Worm (Caenorhabditis elegans) whole organism, early embryonic: ENCODE results near the gene btb-6.

ENCODE experiments used
- B0310.2 ChIP-seq: sonication (generic microtip); optimal IDR thresholded peaks from 2 replicates; lab custom pipeline; 2016; ENCODE audit warnings: mild to moderate bottlenecking, missing genetic modification characterization, missing compliant biosample characterization
- F13C5.2 ChIP-seq: sonication (generic microtip); optimal IDR thresholded peaks from 2 replicates; lab custom pipeline; 2017; ENCODE audit warnings: mild to moderate bottlenecking, missing genetic modification characterization, inconsistent platforms, missing compliant biosample characterization
- aly-1 ChIP-seq: sonication (generic microtip); optimal IDR thresholded peaks from 2 replicates; lab custom pipeline; 2016; ENCODE audit warnings: missing genetic modification characterization, missing compliant biosample characterization
- ama-1 ChIP-seq: fragments of 150-350 bp; optimal IDR thresholded peaks from 2 replicates; lab custom pipeline; 2014
- ceh-13 ChIP-seq: fragments of 200-800 bp; sonication (Bioruptor generic); optimal IDR thresholded peaks from 2 replicates; lab custom pipeline; 2018; ENCODE audit warnings: mild to moderate bottlenecking, missing genetic modification characterization, missing compliant biosample characterization
- ceh-36 ChIP-seq: sonication (generic microtip); optimal IDR thresholded peaks from 2 replicates; lab custom pipeline; 2016; ENCODE audit warnings: missing genetic modification characterization, inconsistent platforms, missing compliant biosample characterization
- ets-7 ChIP-seq: sonication (generic microtip); optimal IDR thresholded peaks from 2 replicates; lab custom pipeline; 2016; ENCODE audit warnings: missing genotype, missing genetic modification characterization, missing compliant biosample characterization
- flt-1 ChIP-seq: fragments of 200-800 bp; sonication (Bioruptor generic); IDR thresholded peaks from 2 replicates; pipeline ENCODE4 v1.3.6; 2022; ENCODE audit warnings: missing genetic modification characterization, missing compliant biosample characterization
- hmbx-1 ChIP-seq: sonication (generic microtip); optimal IDR thresholded peaks from 2 replicates; lab custom pipeline; 2016; ENCODE audit warnings: mild to moderate bottlenecking, missing genetic modification characterization, missing compliant biosample characterization
- hmg-4 ChIP-seq: fragments of 200-800 bp; sonication (Bioruptor generic); optimal IDR thresholded peaks from 2 replicates; lab custom pipeline; 2018; ENCODE audit warnings: mild to moderate bottlenecking, missing genetic modification characterization, missing compliant biosample characterization
- hnd-1 ChIP-seq: sonication (generic microtip); optimal IDR thresholded peaks from 2 replicates; lab custom pipeline; 2016; ENCODE audit warnings: missing genetic modification characterization, missing compliant biosample characterization
- pes-1 ChIP-seq: fragments of 200-800 bp; sonication (Bioruptor generic); IDR thresholded peaks from 2 replicates; pipeline ENCODE4 v1.3.6; 2022; ENCODE audit warnings: missing genetic modification reagents, missing genetic modification characterization, missing compliant biosample characterization
- scrt-1 ChIP-seq: fragments of 200-800 bp; sonication (Bioruptor generic); IDR thresholded peaks from 2 replicates; pipeline ENCODE4 v1.3.6; 2022; ENCODE audit warnings: missing genetic modification characterization, missing compliant biosample characterization
- sea-1 ChIP-seq: fragments of 200-800 bp; sonication (Bioruptor generic); conservative IDR thresholded peaks from 2 replicates; pipeline ENCODE4 v1.3.6; 2022; ENCODE audit warnings: missing genetic modification characterization, missing compliant biosample characterization
- tbx-11 ChIP-seq: fragments of 200-800 bp; sonication (Bioruptor generic); IDR thresholded peaks from 2 replicates; pipeline ENCODE4 v1.3.6; 2022; ENCODE audit warnings: missing genetic modification characterization, missing compliant biosample characterization
- tbx-37 ChIP-seq: fragments of 200-800 bp; sonication (Bioruptor generic); conservative IDR thresholded peaks from 2 replicates; pipeline ENCODE4 v1.3.6; 2022; ENCODE audit warnings: missing genetic modification reagents, missing genetic modification characterization, missing compliant biosample characterization
- tra-4 ChIP-seq: sonication (generic microtip); optimal IDR thresholded peaks from 2 replicates; lab custom pipeline; 2017; ENCODE audit warnings: missing genetic modification characterization, missing compliant biosample characterization

The btb-6 gene

ce11 chrII:1706385-1706784 lies 8.7 kb upstream of the btb-6 start, which contains the start of gene sdz-18:
Gene sdz-18, minus strand, starts transcription at chrII:1706485.
- TF ChIP-seq ceh-36, result no peak
- TF ChIP-seq ama-1 (lab: Kevin White, UChicago), result no peak
- TF ChIP-seq ceh-13, result no peak
- no peak for TF ChIP-seq hnd-1
- TF ChIP-seq tra-4 (tag; lab: Kevin White, UChicago), result no peak
- no peak for TF ChIP-seq flt-1 (GFP tag; lab: Robert Waterston, UW)
- TF ChIP-seq hmg-4 (GFP tag; lab: Kevin White, UChicago), result no peak
- TF ChIP-seq hmbx-1 (tag; lab: Kevin White, UChicago), result no peak
- TF ChIP-seq sea-1 (GFP tag; lab: Robert Waterston, UW), result no peak
- no peak for TF ChIP-seq F13C5.2 (tag; lab: Kevin White, UChicago)
- no peak for TF ChIP-seq aly-1 (tag; lab: Kevin White, UChicago)
- TF ChIP-seq ets-7 (tag; lab: Kevin White, UChicago), result no peak
- TF ChIP-seq B0310.2 (tag; lab: Kevin White, UChicago), result no peak
- no peak for TF ChIP-seq scrt-1 (GFP tag; lab: Robert Waterston, UW)

DNA sequence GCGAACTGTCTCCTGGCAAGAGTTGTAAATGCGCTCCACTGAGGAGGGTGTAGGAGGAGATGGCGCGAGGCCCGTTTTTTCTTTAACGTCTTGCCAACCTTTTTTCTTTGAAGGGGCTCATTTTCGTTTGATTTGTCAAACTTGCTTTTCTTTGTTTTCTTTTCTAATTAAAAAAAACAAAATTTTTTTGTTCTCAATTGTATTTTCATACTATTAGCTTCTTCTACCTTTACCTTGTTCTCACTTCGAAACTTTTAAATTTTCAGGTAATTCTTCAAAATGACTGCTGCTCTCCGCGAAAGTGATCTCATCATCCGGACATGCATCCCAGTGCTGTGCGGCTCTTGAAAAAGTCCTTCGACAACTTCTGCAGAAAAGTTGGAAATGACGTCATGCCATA lies 5.1 kb upstream of the btb-6 start, which contains the start of gene fbxa-184:
Gene fbxa-184 (plus strand): TSS at position 301 of the 400 bp plus-strand sequence.
- no peak for TF ChIP-seq sea-1 (GFP tag; lab: Robert Waterston, UW)
- TF ChIP-seq hmg-4 (GFP tag; lab: Kevin White, UChicago), result no peak
- no peak for TF ChIP-seq hnd-1
- no peak for TF ChIP-seq ceh-36
- no peak for TF ChIP-seq B0310.2 (tag; lab: Kevin White, UChicago)
- TF ChIP-seq hmbx-1 (tag; lab: Kevin White, UChicago), result no peak
- no peak for TF ChIP-seq ama-1 (lab: Kevin White, UChicago)
- TF ChIP-seq tbx-11, result no peak

DNA sequence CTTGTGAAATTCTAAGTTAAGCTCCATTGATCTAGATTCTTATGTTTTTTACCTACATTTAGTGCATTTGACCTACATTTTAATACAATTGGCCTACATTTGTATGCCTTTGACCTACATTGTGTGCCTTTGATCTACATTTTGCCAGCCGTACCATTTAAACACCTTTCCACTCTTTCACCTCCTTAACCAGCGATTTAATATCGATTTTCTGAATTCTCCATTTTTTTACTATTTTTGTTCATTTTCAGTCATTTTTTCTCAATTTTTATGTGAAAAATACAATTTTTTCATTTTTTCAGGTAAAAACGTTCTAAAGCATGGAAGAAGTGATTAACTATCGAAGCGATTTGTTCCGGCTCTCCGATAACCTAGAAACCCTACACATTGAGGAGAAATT lies 2.2 kb upstream of the btb-6 start, which contains the start of gene btb-7:
Gene btb-7 (plus strand): TSS at position 301 of the 400 bp plus-strand sequence.
- no peak for TF ChIP-seq flt-1 (GFP tag; lab: Robert Waterston, UW)
- no peak for TF ChIP-seq ceh-13
- no peak for TF ChIP-seq hmbx-1 (tag; lab: Kevin White, UChicago)
- no peak for TF ChIP-seq B0310.2 (tag; lab: Kevin White, UChicago)
- no peak for TF ChIP-seq tbx-11
- TF ChIP-seq sea-1 (GFP tag; lab: Robert Waterston, UW), result no peak
- no peak for TF ChIP-seq hnd-1
- TF ChIP-seq ets-7 (tag; lab: Kevin White, UChicago), result no peak
- no peak for TF ChIP-seq ceh-36
- no peak for TF ChIP-seq F13C5.2 (tag; lab: Kevin White, UChicago)
- TF ChIP-seq pes-1 (GFP tag; lab: Robert Waterston, UW), result no peak
- TF ChIP-seq ama-1 (lab: Kevin White, UChicago), result no peak
- TF ChIP-seq scrt-1 (GFP tag; lab: Robert Waterston, UW), result no peak

- no peak for TF ChIP-seq scrt-1 (GFP tag; lab: Robert Waterston, UW)
- no peak for TF ChIP-seq ceh-13
- TF ChIP-seq sea-1 (GFP tag; lab: Robert Waterston, UW), result no peak
- TF ChIP-seq B0310.2 (tag; lab: Kevin White, UChicago), result no peak
- no peak for TF ChIP-seq flt-1 (GFP tag; lab: Robert Waterston, UW)
- TF ChIP-seq hnd-1, result no peak
- TF ChIP-seq ceh-36, result no peak
- no peak for TF ChIP-seq hmg-4 (GFP tag; lab: Kevin White, UChicago)
- TF ChIP-seq ama-1 (lab: Kevin White, UChicago), result no peak
- TF ChIP-seq hmbx-1 (tag; lab: Kevin White, UChicago), result no peak
- TF ChIP-seq tbx-37 (GFP tag; lab: Robert Waterston, UW), result no peak
- no peak for TF ChIP-seq F13C5.2 (tag; lab: Kevin White, UChicago)
- no peak for TF ChIP-seq pes-1 (GFP tag; lab: Robert Waterston, UW)
- TF ChIP-seq tbx-11, result no peak
Observed at ce11 chrII:1719153-1719552, 4.0 kb downstream of the btb-6 start, which contains the start of gene fbxb-48. Gene fbxb-48, minus strand, starts transcription at chrII:1719253.

DNA sequence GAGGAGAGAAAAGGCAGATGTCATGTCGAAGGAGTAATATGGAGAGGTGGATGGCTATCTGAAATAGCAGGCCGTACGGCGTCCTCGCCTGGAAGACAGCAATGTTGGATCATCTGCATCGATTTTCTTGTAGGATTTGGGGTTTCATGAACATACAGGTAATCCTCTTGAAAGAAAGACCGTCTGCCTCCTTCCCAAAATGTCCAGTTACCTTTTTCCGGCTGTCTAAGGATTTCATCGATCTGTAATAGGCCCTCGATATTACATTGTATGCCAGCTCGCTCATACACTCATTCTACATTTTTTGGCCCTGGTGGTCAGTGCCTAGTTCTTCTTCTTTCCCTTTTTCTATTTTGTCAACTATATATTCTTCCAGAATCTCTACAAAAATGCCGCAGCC lies 7.3 kb downstream of the btb-6 start, which contains the start of the genes fbxb-5 and btb-8:
Gene fbxb-5 (minus strand): TSS at position 101 of the 400 bp plus-strand sequence.
Gene btb-8 (plus strand): TSS at position 377 of the 400 bp plus-strand sequence.
- TF ChIP-seq hnd-1 (no peak), ama-1 (lab: Kevin White, UChicago) (no peak)

ce11 chrII:1724314-1724713 lies 9.2 kb downstream of the btb-6 start, which contains the start of gene fbxb-11:
Gene fbxb-11, plus strand, starts transcription at chrII:1724614.
- TF ChIP-seq tbx-11 (no peak), scrt-1 (GFP tag; lab: Robert Waterston, UW) (no peak), ets-7 (tag; lab: Kevin White, UChicago) (no peak), tbx-37 (GFP tag; lab: Robert Waterston, UW) (no peak), pes-1 (GFP tag; lab: Robert Waterston, UW) (no peak), B0310.2 (tag; lab: Kevin White, UChicago) (no peak), hmbx-1 (tag; lab: Kevin White, UChicago) (no peak), ceh-13 (no peak), sea-1 (GFP tag; lab: Robert Waterston, UW) (no peak), hmg-4 (GFP tag; lab: Kevin White, UChicago) (no peak), hnd-1 (no peak), aly-1 (tag; lab: Kevin White, UChicago) (no peak), ama-1 (lab: Kevin White, UChicago) (no peak), ceh-36 (no peak), F13C5.2 (tag; lab: Kevin White, UChicago) (no peak)

ce11 chrII:1725735-1726134 lies 10.6 kb downstream of the btb-6 start, which contains the start of gene F45C12.17:
Gene F45C12.17, plus strand, starts transcription at chrII:1726111.
- TF ChIP-seq tra-4 (tag; lab: Kevin White, UChicago) (no peak), F13C5.2 (tag; lab: Kevin White, UChicago) (no peak), ama-1 (lab: Kevin White, UChicago) (no peak), ceh-13 (no peak), hnd-1 (no peak), scrt-1 (GFP tag; lab: Robert Waterston, UW) (no peak), hmbx-1 (tag; lab: Kevin White, UChicago) (no peak), ceh-36 (no peak), sea-1 (GFP tag; lab: Robert Waterston, UW) (no peak), tbx-37 (GFP tag; lab: Robert Waterston, UW) (no peak), hmg-4 (GFP tag; lab: Kevin White, UChicago) (no peak), tbx-11 (no peak)
